Worm (Caenorhabditis elegans) whole organism, L1 larva: ENCODE data around the gene hap-1.

Experiments
- ama-1 ChIP-seq: fragments of 150-350 bp; optimal IDR thresholded peaks from 2 replicates; lab custom pipeline; 2014
- ceh-82 ChIP-seq, 3 experiments: fragments of 150-350 bp in 1 of 3; sonication (generic microtip) in 2 of 3; optimal IDR thresholded peaks; 2 replicates each; lab custom pipeline; 2014 to 2017; ENCODE audit warnings: missing biosample characterization in 3 of 3, missing genetic modification characterization in 3 of 3
- ces-1 ChIP-seq: fragments of 150-350 bp; optimal IDR thresholded peaks from 2 replicates; lab custom pipeline; 2014; ENCODE audit warnings: missing biosample characterization, missing genetic modification reagents, missing genetic modification characterization
- efl-1 ChIP-seq, 4 experiments: fragments of 150-350 bp; optimal IDR thresholded peaks in 3 of 4; peaks in 1 of 4; 1 replicate in 1 of 4; 2 replicates in 3 of 4; lab custom pipeline; 2014; ENCODE audit warnings: missing biosample characterization in 2 of 4, missing genetic modification characterization in 2 of 4, missing genetic modification reagents in 2 of 4
- egl-13 ChIP-seq: sonication (generic microtip); optimal IDR thresholded peaks from 2 replicates; lab custom pipeline; 2016; ENCODE audit warnings: missing genotype, missing genetic modification reagents, missing genetic modification characterization, missing compliant biosample characterization
- egl-27 ChIP-seq, 2 experiments: fragments of 150-350 bp in 1 of 2; sonication (generic microtip); optimal IDR thresholded peaks; 3 replicates each; lab custom pipeline; 2017 to 2018; ENCODE audit warnings: missing biosample characterization in 2 of 2, missing genetic modification characterization in 2 of 2, missing genetic modification reagents in 2 of 2
- nhr-11 ChIP-seq: fragments of 150-350 bp; optimal IDR thresholded peaks from 2 replicates; lab custom pipeline; 2014; ENCODE audit warnings: missing biosample characterization, missing genetic modification characterization
- pqm-1 ChIP-seq: sonication (generic microtip); optimal IDR thresholded peaks from 3 replicates; lab custom pipeline; 2017; ENCODE audit warnings: missing biosample characterization, missing genetic modification characterization
- snu-23 ChIP-seq: sonication (generic microtip); optimal IDR thresholded peaks from 2 replicates; lab custom pipeline; 2016; ENCODE audit warnings: missing genetic modification characterization, missing compliant biosample characterization
- unc-130 ChIP-seq: fragments of 150-350 bp; optimal IDR thresholded peaks from 2 replicates; lab custom pipeline; 2017; ENCODE audit warnings: missing biosample characterization, missing genetic modification characterization, inconsistent platforms
- unc-86 ChIP-seq: sonication (generic microtip); optimal IDR thresholded peaks from 2 replicates; lab custom pipeline; 2016; ENCODE audit warnings: missing genetic modification characterization, missing compliant biosample characterization

ce11 chrIII:5258918-5259317 is 4.8 kb upstream of the hap-1 start, which contains the start of gene gop-2:
- TF ChIP-seq egl-27 (tag; optimal IDR thresholded peaks at IDR 0.05; lab: Kevin White, UChicago) (no peak), unc-86 (tag; lab: Kevin White, UChicago) (no peak), ama-1 (lab: Kevin White, UChicago) (no peak), pqm-1 (no peak), ceh-82 (tag; optimal IDR thresholded peaks at IDR 0.05; lab: Kevin White, UChicago) (no peak), nhr-11 (tag; lab: Kevin White, UChicago) (no peak), unc-130 (tag; lab: Kevin White, UChicago) (no peak), snu-23 (GFP tag; lab: Kevin White, UChicago) (no peak), efl-1 (optimal IDR thresholded peaks at IDR 0.05; lab: Kevin White, UChicago) (no peak), efl-1 (GFP tag; optimal IDR thresholded peaks at IDR 0.05 in 1 of 2; lab: Kevin White, UChicago) (no peak), ces-1 (GFP tag; lab: Kevin White, UChicago) (no peak), egl-13 (tag; lab: Kevin White, UChicago) (no peak)
